Fruit fly (Drosophila melanogaster): ENCODE data around the gene CG32686.

DNA sequence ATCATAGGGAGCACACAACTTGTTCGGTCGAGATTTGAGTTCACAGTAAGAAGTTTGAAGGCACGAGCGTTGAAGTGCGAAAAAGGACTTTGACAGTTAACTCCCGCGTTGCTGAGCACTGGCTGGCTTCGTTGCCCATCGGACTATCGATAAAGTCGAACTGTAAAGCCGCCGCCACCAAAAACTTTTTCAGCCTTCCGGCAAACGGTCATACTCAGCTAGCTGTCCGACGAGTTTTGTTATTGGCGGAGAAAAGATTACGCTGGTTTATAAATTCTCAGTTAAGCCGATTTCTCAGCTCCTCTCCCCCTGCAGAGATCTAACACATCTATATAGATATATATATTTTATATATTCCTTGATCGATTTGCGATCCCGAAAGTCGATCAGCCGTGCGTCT, 10.6 kb upstream of the CG32686 start, which contains the start of the genes Psf3 and flw:
- TF ChIP-seq foxo (GFP tag; optimal IDR thresholded peaks at IDR 0.05) (no peak), psq (GFP tag; optimal IDR thresholded peaks at IDR 0.05) (no peak), Dif (GFP tag; optimal IDR thresholded peaks at IDR 0.05; ENCODE audit: partially characterized antibody) (no peak), brk (GFP tag; optimal IDR thresholded peaks at IDR 0.05) (no peak), tai (GFP tag; optimal IDR thresholded peaks at IDR 0.05) (no peak), usp (GFP tag; optimal IDR thresholded peaks at IDR 0.05) (no peak), sage (GFP tag; optimal IDR thresholded peaks at IDR 0.05) (peak; percentile 18), dsf (GFP tag; optimal IDR thresholded peaks at IDR 0.05; ENCODE audit: borderline replicate concordance) (no peak), rgr (GFP tag; optimal IDR thresholded peaks at IDR 0.05) (peak; percentile 33), Hnf4 (GFP tag; optimal IDR thresholded peaks at IDR 0.05) (no peak), OdsH (GFP tag; optimal IDR thresholded peaks at IDR 0.05) (no peak)

Data from whole organism, wandering third instar larva.